Worm (Caenorhabditis elegans) whole organism, L4 larva: ENCODE results near the gene W03C9.6.

Experiments used
- D1046.2 ChIP-seq: fragments of 200-800 bp; sonication (Bioruptor generic); IDR thresholded peaks from 2 replicates; pipeline ENCODE4 v1.3.6; 2022; ENCODE audit warnings: missing genetic modification characterization, missing compliant biosample characterization
- F10B5.3 ChIP-seq: sonication (generic microtip); optimal IDR thresholded peaks from 2 replicates; lab custom pipeline; 2016; ENCODE audit warnings: mild to moderate bottlenecking, missing genetic modification characterization, missing compliant biosample characterization
- F26F4.8 ChIP-seq: fragments of 200-800 bp; sonication (Bioruptor generic); conservative IDR thresholded peaks from 2 replicates; pipeline ENCODE4 v1.3.6; 2022; ENCODE audit warnings: missing genetic modification characterization, missing compliant biosample characterization
- F44E2.7 ChIP-seq: fragments of 200-800 bp; sonication (Bioruptor generic); IDR thresholded peaks from 2 replicates; pipeline ENCODE4 v2.1.2; 2022; ENCODE audit warnings: missing genetic modification characterization, missing compliant biosample characterization
- R02D3.7 ChIP-seq: fragments of 150-350 bp; sonication (generic microtip); optimal IDR thresholded peaks from 3 replicates; lab custom pipeline; 2014; ENCODE audit warnings: missing biosample characterization, missing genetic modification characterization
- T20F7.1 ChIP-seq: fragments of 200-800 bp; sonication (Bioruptor generic); optimal IDR thresholded peaks from 2 replicates; lab custom pipeline; 2018; ENCODE audit warnings: mild to moderate bottlenecking, missing genetic modification characterization, missing compliant biosample characterization
- Y48G9A.11 ChIP-seq: fragments of 200-800 bp; sonication (Bioruptor generic); IDR thresholded peaks from 2 replicates; pipeline ENCODE4 v1.3.6; 2022; ENCODE audit warnings: missing genetic modification reagents, missing genetic modification characterization, missing compliant biosample characterization
- Y5F2A.4 ChIP-seq: fragments of 200-800 bp; sonication (Bioruptor generic); optimal IDR thresholded peaks from 2 replicates; lab custom pipeline; 2018; ENCODE audit warnings: mild to moderate bottlenecking, missing genetic modification characterization, missing compliant biosample characterization
- Y75B8A.6 ChIP-seq: fragments of 200-800 bp; sonication (Bioruptor generic); IDR thresholded peaks from 2 replicates; pipeline ENCODE4 v1.3.6; 2022; ENCODE audit warnings: missing genetic modification reagents, missing genetic modification characterization, missing compliant biosample characterization
- ceh-32 ChIP-seq: sonication (generic microtip); optimal IDR thresholded peaks from 2 replicates; lab custom pipeline; 2016; ENCODE audit warnings: mild to moderate bottlenecking, missing genetic modification characterization, missing compliant biosample characterization; ENCODE audit not compliant: poor library complexity
- ceh-62 ChIP-seq: sonication (generic microtip); optimal IDR thresholded peaks from 2 replicates; lab custom pipeline; 2017; ENCODE audit warnings: missing biosample characterization, missing genetic modification characterization
- ces-1 ChIP-seq: fragments of 150-350 bp; sonication (generic microtip); optimal IDR thresholded peaks from 4 replicates; lab custom pipeline; 2014; ENCODE audit warnings: missing biosample characterization, missing genetic modification reagents, missing genetic modification characterization
- cey-2 ChIP-seq: sonication (generic microtip); optimal IDR thresholded peaks from 3 replicates; lab custom pipeline; 2017; ENCODE audit warnings: missing genetic modification characterization, mild to moderate bottlenecking, missing compliant biosample characterization, antibody characterized with exemption, borderline replicate concordance; ENCODE audit not compliant: insufficient read depth
- daf-16 ChIP-seq, 3 experiments: sonication (generic microtip); optimal IDR thresholded peaks; 2 replicates each; lab custom pipeline; 2016 to 2017; ENCODE audit warnings: missing genetic modification characterization in 3 of 3, missing genetic modification reagents in 3 of 3, mild to moderate bottlenecking in 2 of 3, missing compliant biosample characterization in 2 of 3, missing biosample characterization in 1 of 3, moderate library complexity in 1 of 3
- daf-8 ChIP-seq: fragments of 200-800 bp; sonication (Bioruptor generic); IDR thresholded peaks from 2 replicates; pipeline ENCODE4 v1.3.6; 2022; ENCODE audit warnings: missing genetic modification characterization, missing compliant biosample characterization
- dmd-6 ChIP-seq: fragments of 200-800 bp; sonication (Bioruptor generic); IDR thresholded peaks from 2 replicates; pipeline ENCODE4 v1.3.6; 2022; ENCODE audit warnings: missing genetic modification reagents, missing genetic modification characterization, missing compliant biosample characterization
- dpl-1 ChIP-seq: fragments of 150-350 bp; optimal IDR thresholded peaks from 2 replicates; lab custom pipeline; 2014; ENCODE audit warnings: missing biosample characterization, missing genetic modification reagents, missing genetic modification characterization
- dve-1 ChIP-seq: sonication (generic microtip); optimal IDR thresholded peaks from 2 replicates; lab custom pipeline; 2017; ENCODE audit warnings: antibody characterized with exemption, mild to moderate bottlenecking, missing genetic modification characterization, missing compliant biosample characterization; ENCODE audit not compliant: insufficient read depth
- fos-1 ChIP-seq: fragments of 150-350 bp; optimal IDR thresholded peaks from 2 replicates; lab custom pipeline; 2014; ENCODE audit warnings: missing biosample characterization, missing genetic modification characterization
- gei-8 ChIP-seq: fragments of 200-800 bp; sonication (Bioruptor generic); optimal IDR thresholded peaks from 2 replicates; lab custom pipeline; 2018; ENCODE audit warnings: mild to moderate bottlenecking, missing genetic modification characterization, missing compliant biosample characterization
- hif-1 ChIP-seq, 2 experiments: sonication (generic microtip); optimal IDR thresholded peaks; 2 replicates each; lab custom pipeline; 2016 to 2017; ENCODE audit warnings: missing compliant biosample characterization in 2 of 2, missing genetic modification characterization in 2 of 2, missing genetic modification reagents in 2 of 2, missing genotype in 2 of 2, mild to moderate bottlenecking in 1 of 2
- hmg-1.1 ChIP-seq: fragments of 200-800 bp; sonication (Bioruptor generic); IDR thresholded peaks from 2 replicates; pipeline ENCODE4 v1.3.6; 2022; ENCODE audit warnings: missing genetic modification reagents, missing genetic modification characterization, missing compliant biosample characterization
- lim-7 ChIP-seq: fragments of 200-800 bp; sonication (Bioruptor generic); IDR thresholded peaks from 2 replicates; pipeline ENCODE4 v1.3.6; 2022; ENCODE audit warnings: missing genetic modification characterization, missing compliant biosample characterization
- lin-13 ChIP-seq: fragments of 150-350 bp; optimal IDR thresholded peaks from 2 replicates; lab custom pipeline; 2014; ENCODE audit warnings: missing biosample characterization, missing genetic modification reagents, missing genetic modification characterization
- lin-38 ChIP-seq: fragments of 200-800 bp; sonication (Bioruptor generic); IDR thresholded peaks from 2 replicates; pipeline ENCODE4 v1.3.6; 2022; ENCODE audit warnings: missing genetic modification reagents, missing genetic modification characterization, missing compliant biosample characterization
- lin-39 ChIP-seq: fragments of 150-350 bp; optimal IDR thresholded peaks from 2 replicates; lab custom pipeline; 2014; ENCODE audit warnings: missing biosample characterization, missing genetic modification reagents, missing genetic modification characterization
- madf-5 ChIP-seq, 2 experiments: fragments of 200-800 bp; sonication (Bioruptor generic); IDR thresholded peaks; 2 replicates each; pipeline ENCODE4 v1.3.6; 2022; ENCODE audit warnings: missing compliant biosample characterization in 2 of 2, missing genetic modification characterization in 2 of 2
- madf-9 ChIP-seq: fragments of 200-800 bp; sonication (Bioruptor generic); conservative IDR thresholded peaks from 2 replicates; pipeline ENCODE4 v1.3.6; 2022; ENCODE audit warnings: missing genetic modification reagents, missing genetic modification characterization, missing compliant biosample characterization
- mdl-1 ChIP-seq, 2 experiments: fragments of 150-350 bp in 1 of 2; sonication (generic microtip) in 1 of 2; optimal IDR thresholded peaks; 2 replicates each; lab custom pipeline; 2014 to 2017; ENCODE audit warnings: missing biosample characterization in 2 of 2, missing genetic modification characterization in 2 of 2
- mes-2 ChIP-seq: sonication (generic microtip); optimal IDR thresholded peaks from 2 replicates; lab custom pipeline; 2016; ENCODE audit warnings: missing genotype, mild to moderate bottlenecking, missing genetic modification characterization, missing compliant biosample characterization; ENCODE audit not compliant: poor library complexity, severe bottlenecking
- mxl-2 ChIP-seq: fragments of 200-800 bp; sonication (Bioruptor generic); conservative IDR thresholded peaks from 2 replicates; pipeline ENCODE4 v1.3.6; 2022; ENCODE audit warnings: missing genetic modification reagents, missing genetic modification characterization, missing compliant biosample characterization
- mxl-3 ChIP-seq: fragments of 200-800 bp; sonication (Bioruptor generic); optimal IDR thresholded peaks from 2 replicates; lab custom pipeline; 2018; ENCODE audit warnings: mild to moderate bottlenecking, missing genetic modification characterization, missing compliant biosample characterization
- nhr-102 ChIP-seq: sonication (generic microtip); optimal IDR thresholded peaks from 2 replicates; lab custom pipeline; 2016; ENCODE audit warnings: mild to moderate bottlenecking, missing genetic modification characterization, moderate library complexity, missing compliant biosample characterization
- nhr-237 ChIP-seq: sonication (generic microtip); optimal IDR thresholded peaks from 2 replicates; lab custom pipeline; 2017; ENCODE audit warnings: missing biosample characterization, missing genetic modification characterization
- nhr-25 ChIP-seq: sonication (generic microtip); optimal IDR thresholded peaks from 2 replicates; lab custom pipeline; 2017; ENCODE audit warnings: missing genetic modification characterization, mild to moderate bottlenecking, missing compliant biosample characterization, antibody characterized with exemption, moderate library complexity, borderline replicate concordance; ENCODE audit not compliant: insufficient read depth
- nhr-28 ChIP-seq: fragments of 150-350 bp; optimal IDR thresholded peaks from 2 replicates; lab custom pipeline; 2014; ENCODE audit warnings: missing biosample characterization, missing genetic modification characterization
- nhr-41 ChIP-seq: fragments of 200-800 bp; sonication (Bioruptor generic); IDR thresholded peaks from 2 replicates; pipeline ENCODE4 v1.3.6; 2022; ENCODE audit warnings: missing genetic modification reagents, missing genetic modification characterization, missing compliant biosample characterization
- nhr-76 ChIP-seq: fragments of 150-350 bp; optimal IDR thresholded peaks from 2 replicates; lab custom pipeline; 2014; ENCODE audit warnings: missing biosample characterization, missing genetic modification characterization
- nhr-77 ChIP-seq: fragments of 150-350 bp; optimal IDR thresholded peaks from 2 replicates; lab custom pipeline; 2014; ENCODE audit warnings: missing biosample characterization, missing genetic modification characterization
- php-3 ChIP-seq: fragments of 200-800 bp; sonication (Bioruptor generic); IDR thresholded peaks from 2 replicates; pipeline ENCODE4 v1.3.6; 2022; ENCODE audit warnings: missing genetic modification reagents, missing genetic modification characterization, missing compliant biosample characterization
- set-16 ChIP-seq: fragments of 200-800 bp; sonication (Bioruptor generic); IDR thresholded peaks from 2 replicates; pipeline ENCODE4 v1.3.6; 2022; ENCODE audit warnings: missing genetic modification reagents, missing genetic modification characterization, missing compliant biosample characterization
- skn-1 ChIP-seq: fragments of 150-350 bp; optimal IDR thresholded peaks from 2 replicates; lab custom pipeline; 2014; ENCODE audit warnings: missing biosample characterization, missing genetic modification characterization
- snpc-1.2 ChIP-seq: fragments of 200-800 bp; sonication (Bioruptor generic); IDR thresholded peaks from 2 replicates; pipeline ENCODE4 v1.3.6; 2022; ENCODE audit warnings: missing genetic modification reagents, missing genetic modification characterization, missing compliant biosample characterization
- spr-3 ChIP-seq: fragments of 200-800 bp; sonication (Bioruptor generic); optimal IDR thresholded peaks from 2 replicates; lab custom pipeline; 2018; ENCODE audit warnings: mild to moderate bottlenecking, missing genetic modification characterization, missing compliant biosample characterization
- zag-1 ChIP-seq: fragments of 150-350 bp; optimal IDR thresholded peaks from 2 replicates; lab custom pipeline; 2014; ENCODE audit warnings: missing biosample characterization, missing genetic modification characterization
- zfp-2 ChIP-seq: sonication (generic microtip); optimal IDR thresholded peaks from 2 replicates; lab custom pipeline; 2016; ENCODE audit warnings: mild to moderate bottlenecking, missing genetic modification characterization, missing compliant biosample characterization

Gene W03C9.6

ce11 chrII:11916555-11916941, 37.8 kb upstream of the W03C9.6 start:
- TF ChIP-seq lin-38 = 0 out of 2 replicates have a peak, but pooled peaks have one; percentile 3
- TF ChIP-seq gei-8 (GFP tag; lab: Kevin White, UChicago) = no peak
- peak; percentile 72 for TF ChIP-seq lim-7

ce11 chrII:11916945-11917344, 37.4 kb upstream of the W03C9.6 start:
- no peak for TF ChIP-seq php-3 (GFP tag; lab: Robert Waterston, UW)
- no peak for TF ChIP-seq nhr-237 (tag; lab: Kevin White, UChicago)
- peak; percentile 83 for TF ChIP-seq set-16 (GFP tag; lab: Robert Waterston, UW)
- no peak for TF ChIP-seq ceh-62 (tag; lab: Kevin White, UChicago)
- no peak for TF ChIP-seq mes-2
- no peak for TF ChIP-seq daf-8 (GFP tag; lab: Robert Waterston, UW)
- TF ChIP-seq madf-9 (GFP tag; lab: Robert Waterston, UW) = 0 out of 2 replicates have a peak, but pooled peaks have one; percentile 5
- no peak for TF ChIP-seq snpc-1.2
- peak; percentile 52 for TF ChIP-seq Y5F2A.4 (GFP tag; lab: Kevin White, UChicago)
- TF ChIP-seq nhr-76 (tag; lab: Kevin White, UChicago) = no peak
- TF ChIP-seq F26F4.8 (GFP tag; lab: Robert Waterston, UW) = no peak
- no peak for TF ChIP-seq dpl-1
- no peak for TF ChIP-seq nhr-28 (tag; lab: Kevin White, UChicago)
- no peak for TF ChIP-seq R02D3.7 (tag; lab: Kevin White, UChicago)
- TF ChIP-seq lim-7 = no peak
- 0 out of 2 replicates have a peak, but pooled peaks have one; percentile 2 for TF ChIP-seq lin-38
- no peak for TF ChIP-seq lin-13 (GFP tag; lab: Kevin White, UChicago)
- TF ChIP-seq F10B5.3 (tag; lab: Kevin White, UChicago) = no peak
- no peak for TF ChIP-seq spr-3 (GFP tag; lab: Kevin White, UChicago)
- TF ChIP-seq lin-39 (tag; lab: Kevin White, UChicago) = no peak
- no peak for TF ChIP-seq mxl-2
- TF ChIP-seq, all 104 proteins: peak for 4

ce11 chrII:11917530-11917952, 36.8 kb upstream of the W03C9.6 start:
- no peak for TF ChIP-seq zag-1 (tag; lab: Kevin White, UChicago)
- TF ChIP-seq F44E2.7 = no peak
- TF ChIP-seq skn-1 (tag; lab: Kevin White, UChicago) = no peak
- TF ChIP-seq daf-16 (GFP tag; optimal IDR thresholded peaks at IDR 0.05; lab: Kevin White, UChicago) = peak in 1 of 2 experiments; percentile 14
- TF ChIP-seq daf-16 (tag; optimal IDR thresholded peaks at IDR 0.05; lab: Kevin White, UChicago) = no peak
- no peak for TF ChIP-seq mdl-1 (tag; optimal IDR thresholded peaks at IDR 0.05; lab: Kevin White, UChicago)
- no peak for TF ChIP-seq nhr-41 (GFP tag; lab: Robert Waterston, UW)
- no peak for TF ChIP-seq F10B5.3 (tag; lab: Kevin White, UChicago)
- peak; percentile 34 for TF ChIP-seq mes-2
- TF ChIP-seq Y75B8A.6 = no peak
- TF ChIP-seq D1046.2 (GFP tag; lab: Robert Waterston, UW) = no peak
- no peak for TF ChIP-seq hmg-1.1 (GFP tag; lab: Robert Waterston, UW)
- no peak for TF ChIP-seq nhr-77 (tag; lab: Kevin White, UChicago)
- TF ChIP-seq madf-5 (GFP tag; IDR thresholded peaks at IDR 0.05; lab: Robert Waterston, UW) = peak in 1 of 2 experiments; percentile 22; a peak in 1 of 4 replicates
- no peak for TF ChIP-seq spr-3 (GFP tag; lab: Kevin White, UChicago)
- TF ChIP-seq hif-1 (tag; optimal IDR thresholded peaks at IDR 0.05; lab: Kevin White, UChicago) = no peak
- no peak for TF ChIP-seq cey-2
- TF ChIP-seq nhr-25 (tag; lab: Kevin White, UChicago) = no peak
- TF ChIP-seq mxl-3 (GFP tag; lab: Kevin White, UChicago) = no peak
- TF ChIP-seq ceh-32 (tag; lab: Kevin White, UChicago) = no peak
- TF ChIP-seq ces-1 = no peak
- peak; percentile 72; the same call in 1 of the 2 replicates for TF ChIP-seq F26F4.8 (GFP tag; lab: Robert Waterston, UW)
- no peak for TF ChIP-seq nhr-28 (tag; lab: Kevin White, UChicago)
- TF ChIP-seq dve-1 (tag; lab: Kevin White, UChicago) = no peak
- no peak for TF ChIP-seq dmd-6 (GFP tag; lab: Robert Waterston, UW)
- no peak for TF ChIP-seq fos-1 (tag; lab: Kevin White, UChicago)
- no peak for TF ChIP-seq zfp-2 (tag; lab: Kevin White, UChicago)
- no peak for TF ChIP-seq T20F7.1 (GFP tag; lab: Kevin White, UChicago)
- peak; percentile 68; the same call in 1 of the 2 replicates for TF ChIP-seq snpc-1.2
- no peak for TF ChIP-seq nhr-102 (tag; lab: Kevin White, UChicago)
- peak; percentile 66 for TF ChIP-seq Y48G9A.11 (GFP tag; lab: Robert Waterston, UW)
